Fruit fly (Drosophila melanogaster) whole organism, pupa: ENCODE measurements around the gene CG1789.
A peak's percentile ranks its signal among the peaks of the same experiment; 100 is the strongest.

Experiments used
- CG10348 ChIP-seq: fragments of 200-800 bp; sonication (Bioruptor generic); IDR thresholded peaks from 2 replicates; pipeline ENCODE4 v1.3.6; 2022; ENCODE audit warnings: missing biosample characterization, missing genetic modification characterization
- CG12605 ChIP-seq: fragments of 200-800 bp; sonication (Bioruptor generic); IDR thresholded peaks from 2 replicates; pipeline ENCODE4 v1.3.6; 2022; ENCODE audit warnings: missing biosample characterization, missing genetic modification characterization
- CG13204 ChIP-seq: fragments of 200-800 bp; sonication (Bioruptor generic); optimal IDR thresholded peaks from 2 replicates; lab custom pipeline; 2018; ENCODE audit warnings: missing biosample characterization, mild to moderate bottlenecking, missing genetic modification characterization, moderate library complexity
- CG14655 ChIP-seq: fragments of 200-800 bp; sonication (Bioruptor generic); optimal IDR thresholded peaks from 3 replicates; lab custom pipeline; 2017; ENCODE audit warnings: mild to moderate bottlenecking, missing biosample characterization, missing genetic modification reagents, missing genetic modification characterization
- CG15710 ChIP-seq: fragments of 200-800 bp; sonication (Bioruptor generic); optimal IDR thresholded peaks from 2 replicates; lab custom pipeline; 2018; ENCODE audit warnings: missing biosample characterization, mild to moderate bottlenecking, missing genetic modification characterization, moderate library complexity
- CG17806 ChIP-seq: fragments of 200-800 bp; sonication (Bioruptor generic); optimal IDR thresholded peaks from 2 replicates; lab custom pipeline; 2018; ENCODE audit warnings: missing biosample characterization, mild to moderate bottlenecking, missing genetic modification characterization, moderate library complexity
- CG32121 ChIP-seq: fragments of 200-800 bp; sonication (Bioruptor generic); IDR thresholded peaks from 2 replicates; pipeline ENCODE4 v1.3.6; 2022; ENCODE audit warnings: missing biosample characterization, missing genetic modification characterization
- CG34367 ChIP-seq: fragments of 200-800 bp; sonication (Bioruptor generic); optimal IDR thresholded peaks from 2 replicates; lab custom pipeline; 2018; ENCODE audit warnings: missing biosample characterization, mild to moderate bottlenecking, missing genetic modification characterization
- CG4496 ChIP-seq: fragments of 200-800 bp; sonication (Bioruptor generic); IDR thresholded peaks from 3 replicates; pipeline ENCODE4 v1.3.6; 2022; ENCODE audit warnings: missing biosample characterization, missing genetic modification characterization
- CG8159 ChIP-seq: fragments of 200-800 bp; sonication (Bioruptor generic); optimal IDR thresholded peaks from 3 replicates; lab custom pipeline; 2018; ENCODE audit warnings: missing biosample characterization, mild to moderate bottlenecking, missing genetic modification characterization, moderate library complexity
- CG8301 ChIP-seq: fragments of 200-800 bp; sonication (Bioruptor generic); optimal IDR thresholded peaks from 2 replicates; lab custom pipeline; 2018; ENCODE audit warnings: missing biosample characterization, mild to moderate bottlenecking, missing genetic modification characterization
- CG9948 ChIP-seq: fragments of 200-800 bp; sonication (Bioruptor generic); optimal IDR thresholded peaks from 2 replicates; lab custom pipeline; 2018; ENCODE audit warnings: missing biosample characterization, mild to moderate bottlenecking, missing genetic modification characterization, moderate library complexity
- D1 ChIP-seq: fragments of 200-800 bp; sonication (Bioruptor generic); optimal IDR thresholded peaks from 2 replicates; lab custom pipeline; 2018; ENCODE audit warnings: missing biosample characterization, mild to moderate bottlenecking, missing genetic modification characterization, moderate library complexity
- EcR ChIP-seq: fragments of 200-800 bp; sonication (Bioruptor generic); optimal IDR thresholded peaks from 3 replicates; lab custom pipeline; 2019; ENCODE audit warnings: missing biosample characterization, missing genetic modification characterization, mild to moderate bottlenecking, moderate library complexity, missing genetic modification reagents
- Ets98B ChIP-seq: fragments of 200-800 bp; sonication (Bioruptor generic); IDR thresholded peaks from 2 replicates; pipeline ENCODE4 v1.3.6; 2022; ENCODE audit warnings: missing biosample characterization, missing genetic modification characterization
- Pif1A ChIP-seq: fragments of 200-800 bp; sonication (Bioruptor generic); optimal IDR thresholded peaks from 3 replicates; lab custom pipeline; 2016; ENCODE audit warnings: missing biosample characterization, missing genetic modification characterization
- Pif1B ChIP-seq: fragments of 200-800 bp; sonication (Bioruptor generic); optimal IDR thresholded peaks from 3 replicates; lab custom pipeline; 2016; ENCODE audit warnings: missing biosample characterization, missing genetic modification characterization
- Snoo ChIP-seq: fragments of 200-800 bp; sonication (Bioruptor generic); optimal IDR thresholded peaks from 3 replicates; lab custom pipeline; 2017; ENCODE audit warnings: missing biosample characterization, mild to moderate bottlenecking, missing genetic modification characterization, inconsistent platforms
- fd96Ca ChIP-seq: fragments of 200-800 bp; sonication (Bioruptor generic); IDR thresholded peaks from 3 replicates; pipeline ENCODE4 v1.3.6; 2022; ENCODE audit warnings: missing biosample characterization, missing genetic modification characterization
- gl ChIP-seq: fragments of 200-800 bp; sonication (Bioruptor generic); optimal IDR thresholded peaks from 2 replicates; lab custom pipeline; 2018; ENCODE audit warnings: missing biosample characterization, mild to moderate bottlenecking, missing genetic modification characterization
- rn ChIP-seq: fragments of 200-800 bp; sonication (Bioruptor generic); IDR thresholded peaks from 2 replicates; pipeline ENCODE4 v1.3.6; 2022; ENCODE audit warnings: missing biosample characterization, missing genetic modification characterization

The CG1789 gene

dm6 chrX:8696106-8696595, 24.2 kb upstream of the CG1789 start:
- no peak for TF ChIP-seq fd96Ca (GFP tag; lab: Robert Waterston, UW)
- TF ChIP-seq Ets98B: no peak
- no peak for TF ChIP-seq CG8159 (tag; lab: Kevin White, UChicago)
- TF ChIP-seq CG34367 (tag; lab: Kevin White, UChicago): no peak
- no peak for TF ChIP-seq CG8301 (tag; lab: Kevin White, UChicago)
- TF ChIP-seq, all 21 proteins: peak for 0

dm6 chrX:8709234-8709843, 11.0 kb upstream of the CG1789 start, which contains the start of gene Hexo2:
TSS of gene Hexo2 (plus strand) at chrX:8709652.
- TF ChIP-seq Snoo (tag; lab: Kevin White, UChicago) (peak; percentile 99), CG13204 (GFP tag; lab: Kevin White, UChicago) (peak; percentile 82), EcR (peak; percentile 17), CG8159 (tag; lab: Kevin White, UChicago) (peak; percentile 91), CG14655 (GFP tag; lab: Kevin White, UChicago) (peak; percentile 96), Ets98B (peak; percentile 99), CG15710 (tag; lab: Kevin White, UChicago) (peak; percentile 93), CG12605 (GFP tag; lab: Robert Waterston, UW) (peak; percentile 97), CG8301 (tag; lab: Kevin White, UChicago) (peak; percentile 96), CG4496 (peak; percentile 99), CG10348 (GFP tag; lab: Robert Waterston, UW) (peak; percentile 94), fd96Ca (GFP tag; lab: Robert Waterston, UW) (peak; percentile 99), rn (GFP tag; lab: Robert Waterston, UW) (peak; percentile 98), Pif1B (GFP tag; lab: Kevin White, UChicago) (peak; percentile 94), Pif1A (GFP tag; lab: Kevin White, UChicago) (peak; percentile 97), gl (tag; lab: Kevin White, UChicago) (peak; percentile 89), CG17806 (peak; percentile 93), CG32121 (GFP tag; lab: Robert Waterston, UW) (peak; percentile 98), D1 (tag; lab: Kevin White, UChicago) (peak; percentile 54), CG9948 (peak; percentile 91), CG34367 (tag; lab: Kevin White, UChicago) (peak; percentile 94)
- TF ChIP-seq, all 21 proteins: peak for 21

- TF ChIP-seq CG15710 (tag; lab: Kevin White, UChicago) (peak; percentile 85), fd96Ca (GFP tag; lab: Robert Waterston, UW) (peak; percentile 96), gl (tag; lab: Kevin White, UChicago) (peak; percentile 69), CG34367 (tag; lab: Kevin White, UChicago) (peak; percentile 73), Snoo (tag; lab: Kevin White, UChicago) (peak; percentile 83), CG8159 (tag; lab: Kevin White, UChicago) (peak; percentile 82), CG4496 (peak; percentile 94), CG10348 (GFP tag; lab: Robert Waterston, UW) (peak; percentile 65), CG12605 (GFP tag; lab: Robert Waterston, UW) (peak; percentile 75), Pif1B (GFP tag; lab: Kevin White, UChicago) (no peak), CG9948 (peak; percentile 79), CG17806 (peak; percentile 82), CG13204 (GFP tag; lab: Kevin White, UChicago) (no peak), Ets98B (peak; percentile 91), EcR (peak; percentile 11), D1 (tag; lab: Kevin White, UChicago) (no peak), CG8301 (tag; lab: Kevin White, UChicago) (peak; percentile 77), rn (GFP tag; lab: Robert Waterston, UW) (peak; percentile 87), CG32121 (GFP tag; lab: Robert Waterston, UW) (peak; percentile 87), CG14655 (GFP tag; lab: Kevin White, UChicago) (peak; percentile 35), Pif1A (GFP tag; lab: Kevin White, UChicago) (peak; percentile 84)
Observed at dm6 chrX:8714064-8715046, 6.0 kb upstream of the CG1789 start, which contains the start of the genes CG2004 and CG1785. TSS of gene CG2004 (minus strand) at chrX:8714924. TSS of gene CG1785 (plus strand) at chrX:8714936.

dm6 chrX:8721501-8721900, 1.2 kb downstream of the CG1789 start:
- TF ChIP-seq CG8159 (tag; lab: Kevin White, UChicago): no peak
- TF ChIP-seq CG4496: 0 out of 3 replicates have a peak, but pooled peaks have one; percentile 23
- TF ChIP-seq CG34367 (tag; lab: Kevin White, UChicago): no peak
- no peak for TF ChIP-seq CG32121 (GFP tag; lab: Robert Waterston, UW)
- no peak for TF ChIP-seq CG14655 (GFP tag; lab: Kevin White, UChicago)
- TF ChIP-seq Snoo (tag; lab: Kevin White, UChicago): no peak
